Fruit fly (Drosophila melanogaster) whole organism, prepupa: ENCODE measurements around the gene CG11878.

ENCODE experiments used
- Blimp-1 ChIP-seq: fragments of 200-800 bp; sonication (Bioruptor generic); optimal IDR thresholded peaks from 3 replicates; lab custom pipeline; 2017; ENCODE audit warnings: missing biosample characterization, missing genetic modification characterization, mild to moderate bottlenecking, moderate library complexity, missing genetic modification reagents
- CG10669 ChIP-seq: fragments of 200-800 bp; sonication (Bioruptor generic); optimal IDR thresholded peaks from 3 replicates; lab custom pipeline; 2018; ENCODE audit warnings: missing biosample characterization, mild to moderate bottlenecking, missing genetic modification characterization, moderate library complexity
- CG11294 ChIP-seq: fragments of 200-800 bp; sonication (Bioruptor generic); IDR thresholded peaks from 2 replicates; pipeline ENCODE4 v1.3.6; 2022; ENCODE audit warnings: missing biosample characterization, missing genetic modification characterization
- CG11762 ChIP-seq: fragments of 200-800 bp; sonication (Bioruptor generic); optimal IDR thresholded peaks from 3 replicates; lab custom pipeline; 2016; ENCODE audit warnings: missing biosample characterization, missing genetic modification characterization; ENCODE audit not compliant: insufficient read depth
- CG11902 ChIP-seq: fragments of 200-800 bp; sonication (Bioruptor generic); optimal IDR thresholded peaks from 3 replicates; lab custom pipeline; 2016; ENCODE audit warnings: missing biosample characterization, missing genetic modification characterization
- CG1621 ChIP-seq: fragments of 200-800 bp; sonication (Bioruptor generic); optimal IDR thresholded peaks from 3 replicates; lab custom pipeline; 2018; ENCODE audit warnings: missing biosample characterization, mild to moderate bottlenecking, missing genetic modification characterization
- CG16779 ChIP-seq: fragments of 200-800 bp; sonication (Bioruptor generic); optimal IDR thresholded peaks from 3 replicates; lab custom pipeline; 2017; ENCODE audit warnings: missing biosample characterization, mild to moderate bottlenecking, missing genetic modification characterization
- CG3032 ChIP-seq: fragments of 200-800 bp; optimal IDR thresholded peaks from 2 replicates; lab custom pipeline; 2019; ENCODE audit warnings: missing biosample characterization, mild to moderate bottlenecking, missing genetic modification characterization, moderate library complexity
- CG31627 ChIP-seq: fragments of 200-800 bp; sonication (Bioruptor generic); optimal IDR thresholded peaks from 3 replicates; lab custom pipeline; 2016; ENCODE audit warnings: missing biosample characterization, missing genetic modification characterization
- CG32006 ChIP-seq: fragments of 200-800 bp; sonication (Bioruptor generic); optimal IDR thresholded peaks from 3 replicates; lab custom pipeline; 2017; ENCODE audit warnings: missing biosample characterization, mild to moderate bottlenecking, missing genetic modification characterization
- CG34406 ChIP-seq: fragments of 200-800 bp; sonication (Bioruptor generic); optimal IDR thresholded peaks from 3 replicates; lab custom pipeline; 2016; ENCODE audit warnings: missing biosample characterization, missing genetic modification characterization
- CG3919 ChIP-seq: fragments of 200-800 bp; sonication (Bioruptor generic); optimal IDR thresholded peaks from 3 replicates; lab custom pipeline; 2016; ENCODE audit warnings: missing biosample characterization, missing genetic modification characterization
- CG6163 ChIP-seq: fragments of 200-800 bp; sonication (Bioruptor generic); IDR thresholded peaks from 3 replicates; pipeline ENCODE4 v1.3.6; 2022; ENCODE audit warnings: missing biosample characterization, missing genetic modification characterization
- CG6792 ChIP-seq: fragments of 200-800 bp; sonication (Bioruptor generic); optimal IDR thresholded peaks from 3 replicates; lab custom pipeline; 2016; ENCODE audit warnings: missing biosample characterization, missing genetic modification characterization
- CG6808 ChIP-seq: fragments of 200-800 bp; sonication (Bioruptor generic); optimal IDR thresholded peaks from 3 replicates; lab custom pipeline; 2017; ENCODE audit warnings: missing biosample characterization, missing genetic modification characterization, mild to moderate bottlenecking, moderate library complexity, missing genetic modification reagents
- CG6854 ChIP-seq: fragments of 200-800 bp; sonication (Bioruptor generic); optimal IDR thresholded peaks from 2 replicates; lab custom pipeline; 2017; ENCODE audit warnings: missing biosample characterization, mild to moderate bottlenecking, missing genetic modification characterization
- CG7368 ChIP-seq: fragments of 200-800 bp; sonication (Bioruptor generic); optimal IDR thresholded peaks from 3 replicates; lab custom pipeline; 2016; ENCODE audit warnings: missing biosample characterization, missing genetic modification characterization
- CG8319 ChIP-seq: fragments of 200-800 bp; sonication (Bioruptor generic); optimal IDR thresholded peaks from 3 replicates; lab custom pipeline; 2016; ENCODE audit warnings: missing biosample characterization, missing genetic modification characterization
- CG9139 ChIP-seq: fragments of 200-800 bp; sonication (Bioruptor generic); optimal IDR thresholded peaks from 3 replicates; lab custom pipeline; 2017; ENCODE audit warnings: missing biosample characterization, mild to moderate bottlenecking, missing genetic modification characterization
- Eip75B ChIP-seq: fragments of 200-800 bp; sonication (Bioruptor generic); optimal IDR thresholded peaks from 3 replicates; lab custom pipeline; 2016; ENCODE audit warnings: missing biosample characterization, missing genetic modification characterization
- Eip78C ChIP-seq: fragments of 200-800 bp; sonication (Bioruptor generic); peaks from one replicate; lab custom pipeline; 2016; ENCODE audit warnings: missing biosample characterization, missing genetic modification characterization
- Eip93F ChIP-seq: fragments of 200-800 bp; sonication (Bioruptor generic); optimal IDR thresholded peaks from 2 replicates; lab custom pipeline; 2016; ENCODE audit warnings: missing biosample characterization, mild to moderate bottlenecking, missing genetic modification characterization
- Ets21C ChIP-seq: fragments of 200-800 bp; sonication (Bioruptor generic); optimal IDR thresholded peaks from 3 replicates; lab custom pipeline; 2016; ENCODE audit warnings: missing biosample characterization, missing genetic modification characterization
- Ets96B ChIP-seq: fragments of 200-800 bp; optimal IDR thresholded peaks from 2 replicates; lab custom pipeline; 2019; ENCODE audit warnings: missing biosample characterization, mild to moderate bottlenecking, missing genetic modification characterization, moderate library complexity
- Gug ChIP-seq: fragments of 200-800 bp; sonication (Bioruptor generic); IDR thresholded peaks from 2 replicates; pipeline ENCODE4 v1.3.6; 2022; ENCODE audit warnings: missing biosample characterization, missing genetic modification characterization
- Hr38 ChIP-seq: sonication (Bioruptor generic); optimal IDR thresholded peaks from 2 replicates; lab custom pipeline; 2016; ENCODE audit warnings: missing biosample characterization, missing genetic modification characterization
- Hr39 ChIP-seq: fragments of 200-800 bp; sonication (Bioruptor generic); optimal IDR thresholded peaks from 2 replicates; lab custom pipeline; 2016; ENCODE audit warnings: missing biosample characterization, missing genetic modification characterization
- Lpt ChIP-seq: fragments of 200-800 bp; sonication (Bioruptor generic); optimal IDR thresholded peaks from 3 replicates; lab custom pipeline; 2016; ENCODE audit warnings: missing biosample characterization, missing genetic modification characterization
- Met ChIP-seq: fragments of 200-800 bp; sonication (Bioruptor generic); optimal IDR thresholded peaks from 3 replicates; lab custom pipeline; 2016; ENCODE audit warnings: missing biosample characterization, missing genetic modification characterization
- OdsH ChIP-seq: fragments of 200-800 bp; sonication (Bioruptor generic); optimal IDR thresholded peaks from 3 replicates; lab custom pipeline; 2016; ENCODE audit warnings: missing biosample characterization, missing genetic modification characterization
- Sox102F ChIP-seq: fragments of 200-800 bp; sonication (Bioruptor generic); optimal IDR thresholded peaks from 2 replicates; lab custom pipeline; 2016; ENCODE audit warnings: missing biosample characterization, mild to moderate bottlenecking, missing genetic modification characterization
- Sox15 ChIP-seq: fragments of 200-800 bp; sonication (Bioruptor generic); optimal IDR thresholded peaks from 3 replicates; lab custom pipeline; 2016; ENCODE audit warnings: missing biosample characterization, missing genetic modification characterization
- acj6 ChIP-seq: fragments of 200-800 bp; sonication (Bioruptor generic); optimal IDR thresholded peaks from 3 replicates; lab custom pipeline; 2016; ENCODE audit warnings: missing biosample characterization, missing genetic modification characterization
- cyc ChIP-seq: fragments of 200-800 bp; sonication (Bioruptor generic); optimal IDR thresholded peaks from 3 replicates; lab custom pipeline; 2016; ENCODE audit warnings: missing biosample characterization, missing genetic modification characterization
- dac ChIP-seq: fragments of 200-800 bp; sonication (Bioruptor generic); optimal IDR thresholded peaks from 2 replicates; lab custom pipeline; 2017; ENCODE audit warnings: missing biosample characterization, mild to moderate bottlenecking, missing genetic modification characterization
- dsx ChIP-seq: fragments of 200-800 bp; optimal IDR thresholded peaks from 3 replicates; lab custom pipeline; 2019; ENCODE audit warnings: missing biosample characterization, mild to moderate bottlenecking, missing genetic modification characterization, moderate library complexity; ENCODE audit not compliant: poor library complexity, severe bottlenecking
- eg ChIP-seq: fragments of 200-800 bp; sonication (Bioruptor generic); IDR thresholded peaks from 3 replicates; pipeline ENCODE4 v1.3.6; 2022; ENCODE audit warnings: missing biosample characterization, missing genetic modification characterization
- esn ChIP-seq: fragments of 200-800 bp; sonication (Bioruptor generic); optimal IDR thresholded peaks from 2 replicates; lab custom pipeline; 2016; ENCODE audit warnings: missing biosample characterization, mild to moderate bottlenecking, missing genetic modification characterization, moderate library complexity
- fkh ChIP-seq: fragments of 200-800 bp; sonication (Bioruptor generic); optimal IDR thresholded peaks from 3 replicates; lab custom pipeline; 2017; ENCODE audit warnings: missing biosample characterization, mild to moderate bottlenecking, missing genetic modification characterization, moderate library complexity
- lz ChIP-seq: fragments of 200-800 bp; sonication (Bioruptor generic); optimal IDR thresholded peaks from 3 replicates; lab custom pipeline; 2016; ENCODE audit warnings: missing biosample characterization, missing genetic modification characterization
- net ChIP-seq: fragments of 200-800 bp; sonication (Bioruptor generic); optimal IDR thresholded peaks from 3 replicates; lab custom pipeline; 2016; ENCODE audit warnings: missing biosample characterization, missing genetic modification characterization
- pdm3 ChIP-seq: fragments of 200-800 bp; sonication (Bioruptor generic); optimal IDR thresholded peaks from 3 replicates; lab custom pipeline; 2016; ENCODE audit warnings: missing biosample characterization, missing genetic modification characterization
- salr ChIP-seq, 2 experiments: fragments of 200-800 bp; sonication (Bioruptor generic); optimal IDR thresholded peaks; 3 replicates each; lab custom pipeline; 2016 to 2018; ENCODE audit warnings: missing biosample characterization in 2 of 2, missing genetic modification characterization in 2 of 2, mild to moderate bottlenecking in 1 of 2
- spab ChIP-seq: fragments of 200-800 bp; sonication (Bioruptor generic); optimal IDR thresholded peaks from 2 replicates; lab custom pipeline; 2017; ENCODE audit warnings: missing biosample characterization, mild to moderate bottlenecking, missing genetic modification characterization, missing genetic modification reagents
- ss ChIP-seq, 2 experiments: fragments of 200-800 bp; sonication (Bioruptor generic); optimal IDR thresholded peaks; 2 replicates in 1 of 2; 3 replicates in 1 of 2; lab custom pipeline; 2017 to 2018; ENCODE audit warnings: mild to moderate bottlenecking in 2 of 2, missing biosample characterization in 2 of 2, missing genetic modification characterization in 2 of 2, moderate library complexity in 1 of 2
- svp ChIP-seq: fragments of 200-800 bp; sonication (Bioruptor generic); peaks from one replicate; lab custom pipeline; 2016; ENCODE audit warnings: missing biosample characterization, missing genetic modification characterization
- topi ChIP-seq: fragments of 200-800 bp; sonication (Bioruptor generic); optimal IDR thresholded peaks from 3 replicates; lab custom pipeline; 2016; ENCODE audit warnings: missing biosample characterization, missing genetic modification characterization

Gene CG11878

dm6 chr3R:25245052-25245813, 28.4 kb upstream of the CG11878 start, which contains the start of gene bam:
Gene bam, minus strand, starts transcription at chr3R:25245109.
- TF ChIP-seq net (GFP tag; lab: Kevin White, UChicago): no peak
- peak; percentile 11 for TF ChIP-seq fkh
- TF ChIP-seq eg (GFP tag; lab: Robert Waterston, UW): no peak
- peak; percentile 75 for TF ChIP-seq svp

- TF ChIP-seq CG6163 (peak; percentile 96), Lpt (no peak), CG6808 (GFP tag; lab: Kevin White, UChicago) (peak; percentile 90), spab (GFP tag; lab: Kevin White, UChicago) (peak; percentile 76), eg (GFP tag; lab: Robert Waterston, UW) (peak; percentile 93), CG7368 (GFP tag; lab: Kevin White, UChicago) (peak; percentile 96), dac (GFP tag; lab: Kevin White, UChicago) (peak; percentile 91), cyc (GFP tag; lab: Kevin White, UChicago) (peak; percentile 98), CG3919 (GFP tag; lab: Kevin White, UChicago) (peak; percentile 98), CG6792 (peak; percentile 91), CG11294 (GFP tag; lab: Robert Waterston, UW) (peak; percentile 77), CG6854 (peak; percentile 98), Sox15 (GFP tag; lab: Kevin White, UChicago) (peak; percentile 92), CG16779 (tag; lab: Kevin White, UChicago) (peak; percentile 94), salr (GFP tag; optimal IDR thresholded peaks at IDR 0.05; lab: Kevin White, UChicago) (peak in 1 of 2 experiments; percentile 98), CG3032 (tag; lab: Kevin White, UChicago) (peak; percentile 88), ss (GFP tag; optimal IDR thresholded peaks at IDR 0.05; lab: Kevin White, UChicago) (peak; percentile 85 to 93), net (GFP tag; lab: Kevin White, UChicago) (peak; percentile 96), Hr38 (GFP tag; lab: Kevin White, UChicago) (no peak), OdsH (GFP tag; lab: Kevin White, UChicago) (peak; percentile 92), Ets21C (GFP tag; lab: Kevin White, UChicago) (peak; percentile 89), CG11762 (GFP tag; lab: Kevin White, UChicago) (peak; percentile 88), CG34406 (GFP tag; lab: Kevin White, UChicago) (peak; percentile 92), fkh (peak; percentile 94), CG8319 (GFP tag; lab: Kevin White, UChicago) (peak; percentile 95), acj6 (peak; percentile 92), dsx (GFP tag; lab: Kevin White, UChicago) (peak; percentile 74), Met (GFP tag; lab: Kevin White, UChicago) (peak; percentile 96), CG32006 (GFP tag; lab: Kevin White, UChicago) (peak; percentile 75), Eip75B (GFP tag; lab: Kevin White, UChicago) (peak; percentile 96), esn (peak; percentile 98), CG9139 (GFP tag; lab: Kevin White, UChicago) (peak; percentile 94), Hr39 (peak; percentile 97), CG31627 (GFP tag; lab: Kevin White, UChicago) (peak; percentile 97), Ets96B (tag; lab: Kevin White, UChicago) (peak; percentile 70), pdm3 (GFP tag; lab: Kevin White, UChicago) (peak; percentile 94), Gug (GFP tag; lab: Robert Waterston, UW) (peak; percentile 77), CG11902 (GFP tag; lab: Kevin White, UChicago) (peak; percentile 93), Eip93F (no peak), Sox102F (GFP tag; lab: Kevin White, UChicago) (peak; percentile 95), Blimp-1 (peak; percentile 90), lz (GFP tag; lab: Kevin White, UChicago) (peak; percentile 98), Eip78C (GFP tag; lab: Kevin White, UChicago) (peak; percentile 97), CG1621 (tag; lab: Kevin White, UChicago) (peak; percentile 90), CG10669 (peak; percentile 87), topi (GFP tag; lab: Kevin White, UChicago) (peak; percentile 95)
Observed at dm6 chr3R:25247379-25247869, 26.2 kb upstream of the CG11878 start, which contains the start of the genes RpS27 and Nup37. Gene RpS27, minus strand, starts transcription at chr3R:25247514. Gene Nup37, plus strand, starts transcription at chr3R:25247658.
